Fruit fly (Drosophila melanogaster) whole organism, wandering third instar larva: ENCODE data around the gene CG33296.
"Not testable (repeated sequence)": the region's sequence is repeated elsewhere in the genome, so short reads cannot be mapped to it uniquely, and the experiment has no call there.

Experiments used
- Abd-B ChIP-seq: fragments of >200 bp; optimal IDR thresholded peaks from 2 replicates; lab custom pipeline; 2017; ENCODE audit warnings: missing biosample characterization, missing genetic modification characterization
- CG32264 ChIP-seq: fragments of 200-800 bp; sonication (Bioruptor generic); optimal IDR thresholded peaks from 2 replicates; lab custom pipeline; 2016; ENCODE audit warnings: missing biosample characterization, missing genetic modification characterization
- CG9705 ChIP-seq: fragments of 200-800 bp; sonication (Bioruptor generic); optimal IDR thresholded peaks from 2 replicates; lab custom pipeline; 2018; ENCODE audit warnings: missing biosample characterization, mild to moderate bottlenecking, missing genetic modification characterization
- CrebA ChIP-seq: fragments of 200-800 bp; sonication (Bioruptor generic); optimal IDR thresholded peaks from 2 replicates; lab custom pipeline; 2016; ENCODE audit warnings: missing biosample characterization, mild to moderate bottlenecking, missing genetic modification characterization, borderline replicate concordance
- Dfd ChIP-seq: fragments of >200 bp; optimal IDR thresholded peaks from 2 replicates; lab custom pipeline; 2017; ENCODE audit warnings: missing biosample characterization, missing genetic modification characterization
- Dif ChIP-seq: fragments of 200-275, 200-300 bp; sonication (Bioruptor generic); optimal IDR thresholded peaks from 2 replicates; lab custom pipeline; 2018; ENCODE audit warnings: missing biosample characterization, missing genetic modification characterization; ENCODE audit not compliant: partially characterized antibody
- GATAd ChIP-seq: sonication (Bioruptor generic); optimal IDR thresholded peaks from 2 replicates; lab custom pipeline; 2016; ENCODE audit warnings: missing biosample characterization, missing genetic modification characterization
- HLH106 ChIP-seq: fragments of 200-800 bp; optimal IDR thresholded peaks from 3 replicates; lab custom pipeline; 2019; ENCODE audit warnings: missing biosample characterization, mild to moderate bottlenecking, missing genetic modification characterization, moderate library complexity
- Hnf4 ChIP-seq: fragments of 200-800 bp; sonication (Bioruptor generic); optimal IDR thresholded peaks from 2 replicates; lab custom pipeline; 2016; ENCODE audit warnings: missing biosample characterization, mild to moderate bottlenecking, missing genetic modification characterization
- Hr78 ChIP-seq: fragments of >200 bp; optimal IDR thresholded peaks from 2 replicates; lab custom pipeline; 2017; ENCODE audit warnings: missing biosample characterization, missing genetic modification characterization
- Hr83 ChIP-seq: fragments of 200-300 bp; sonication (Bioruptor generic); optimal IDR thresholded peaks from 2 replicates; lab custom pipeline; 2016; ENCODE audit warnings: missing biosample characterization, mild to moderate bottlenecking, missing genetic modification characterization, moderate library complexity; ENCODE audit not compliant: poor library complexity, severe bottlenecking
- Jra ChIP-seq: sonication (Bioruptor generic); optimal IDR thresholded peaks from 2 replicates; lab custom pipeline; 2016; ENCODE audit warnings: missing biosample characterization, missing genetic modification characterization
- Mio ChIP-seq: sonication (Bioruptor generic); optimal IDR thresholded peaks from 2 replicates; lab custom pipeline; 2016; ENCODE audit warnings: missing biosample characterization, missing genetic modification characterization
- Myc ChIP-seq: fragments of >200 bp; optimal IDR thresholded peaks from 2 replicates; lab custom pipeline; 2017
- N ChIP-seq: fragments of >200 bp; optimal IDR thresholded peaks from 2 replicates; lab custom pipeline; 2018; ENCODE audit warnings: missing biosample characterization, missing external identifiers, missing genetic modification characterization
- OdsH ChIP-seq: fragments of 200-800 bp; sonication (Bioruptor generic); optimal IDR thresholded peaks from 2 replicates; lab custom pipeline; 2016; ENCODE audit warnings: missing biosample characterization, mild to moderate bottlenecking, missing genetic modification characterization
- Rel ChIP-seq, 2 experiments: fragments of 200-800 bp; sonication (Bioruptor generic) in 1 of 2; optimal IDR thresholded peaks; 2 replicates in 1 of 2; 3 replicates in 1 of 2; lab custom pipeline; 2016 to 2019; ENCODE audit warnings: mild to moderate bottlenecking in 2 of 2, missing biosample characterization in 2 of 2, missing genetic modification characterization in 2 of 2, moderate library complexity in 1 of 2
- Sp1 ChIP-seq: fragments of 200-800 bp; sonication (Bioruptor generic); optimal IDR thresholded peaks from 3 replicates; lab custom pipeline; 2019; ENCODE audit warnings: missing biosample characterization, mild to moderate bottlenecking, missing genetic modification characterization, moderate library complexity
- Vsx2 ChIP-seq: fragments of 200-300, 225-300 bp; sonication (Bioruptor generic); optimal IDR thresholded peaks from 2 replicates; lab custom pipeline; 2018; ENCODE audit warnings: missing biosample characterization, missing genetic modification characterization; ENCODE audit not compliant: partially characterized antibody
- br ChIP-seq: fragments of 200-800 bp; sonication (Bioruptor generic); optimal IDR thresholded peaks from 2 replicates; lab custom pipeline; 2016; ENCODE audit warnings: missing biosample characterization, missing genetic modification characterization
- brk ChIP-seq: fragments of 200-800 bp; sonication (Bioruptor generic); optimal IDR thresholded peaks from 2 replicates; lab custom pipeline; 2016; ENCODE audit warnings: missing biosample characterization, mild to moderate bottlenecking, missing genetic modification characterization
- dmrt93B ChIP-seq: fragments of 200-800 bp; sonication (Bioruptor generic); optimal IDR thresholded peaks from 2 replicates; lab custom pipeline; 2018; ENCODE audit warnings: missing biosample characterization, mild to moderate bottlenecking, missing genetic modification characterization
- ey ChIP-seq: fragments of 200-800 bp; sonication (Bioruptor generic); optimal IDR thresholded peaks from 2 replicates; lab custom pipeline; 2016; ENCODE audit warnings: missing biosample characterization, missing genetic modification characterization
- foxo ChIP-seq, 2 experiments: fragments of 200-800 bp; sonication (Bioruptor generic); optimal IDR thresholded peaks; 2 replicates in 1 of 2; 3 replicates in 1 of 2; lab custom pipeline; 2016 to 2017; ENCODE audit warnings: missing biosample characterization in 2 of 2, missing genetic modification characterization in 2 of 2
- fru ChIP-seq: fragments of 200-800 bp; sonication (Bioruptor generic); optimal IDR thresholded peaks from 3 replicates; lab custom pipeline; 2016; ENCODE audit warnings: missing biosample characterization, mild to moderate bottlenecking, missing genetic modification characterization
- h ChIP-seq: fragments of 200-800 bp; sonication (Bioruptor generic); optimal IDR thresholded peaks from 3 replicates; lab custom pipeline; 2016; ENCODE audit warnings: missing biosample characterization, mild to moderate bottlenecking, missing genetic modification characterization
- lola ChIP-seq: fragments of >200 bp; optimal IDR thresholded peaks from 2 replicates; lab custom pipeline; 2017; ENCODE audit warnings: missing biosample characterization, missing genetic modification characterization
- psq ChIP-seq: fragments of 200-800 bp; sonication (Bioruptor generic); optimal IDR thresholded peaks from 3 replicates; lab custom pipeline; 2017; ENCODE audit warnings: missing biosample characterization, mild to moderate bottlenecking, missing genetic modification characterization, moderate library complexity
- rgr ChIP-seq: fragments of 200-800 bp; sonication (Bioruptor generic); optimal IDR thresholded peaks from 3 replicates; lab custom pipeline; 2016; ENCODE audit warnings: missing biosample characterization, mild to moderate bottlenecking, missing genetic modification characterization
- sv ChIP-seq: fragments of 200-800 bp; sonication (Bioruptor generic); optimal IDR thresholded peaks from 3 replicates; lab custom pipeline; 2016; ENCODE audit warnings: missing biosample characterization, missing genetic modification characterization
- tai ChIP-seq: sonication (Bioruptor generic); optimal IDR thresholded peaks from 2 replicates; lab custom pipeline; 2016; ENCODE audit warnings: missing biosample characterization, missing genetic modification characterization
- usp ChIP-seq: fragments of >200 bp; optimal IDR thresholded peaks from 2 replicates; lab custom pipeline; 2017; ENCODE audit warnings: missing biosample characterization, missing genetic modification characterization

CG33296 gene

DNA sequence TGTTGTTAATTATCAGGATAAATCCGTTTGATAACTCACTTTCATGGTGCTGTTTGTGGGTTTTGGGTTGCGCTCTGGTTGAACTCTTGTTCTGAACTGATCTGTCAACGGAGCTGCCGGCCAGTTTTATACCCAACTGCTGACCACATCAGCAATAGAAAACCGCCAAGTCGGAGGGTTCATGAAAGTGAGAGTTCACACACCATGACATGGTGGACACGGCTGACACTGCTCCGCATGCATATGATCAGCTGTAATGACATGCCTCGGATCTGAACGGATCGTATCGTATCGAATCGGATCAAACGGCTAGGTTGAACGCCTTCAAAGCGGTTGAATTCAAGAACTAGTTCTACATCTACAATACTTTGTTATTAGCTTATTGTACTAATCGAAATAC is 25.0 kb upstream of the CG33296 start, which contains the start of gene Acp1:
TSS of gene Acp1 (minus strand) at position 101 of the 400 bp plus-strand sequence.
- TF ChIP-seq Hr78 (GFP tag; lab: Kevin White, UChicago) (no peak), CG9705 (GFP tag; lab: Kevin White, UChicago) (no peak), rgr (GFP tag; lab: Kevin White, UChicago) (no peak), OdsH (no peak), N (GFP tag; lab: Kevin White, UChicago) (no peak), Jra (GFP tag; lab: Kevin White, UChicago) (no peak), Hr83 (no peak), usp (GFP tag; lab: Kevin White, UChicago) (no peak), Hnf4 (no peak), GATAd (GFP tag; lab: Kevin White, UChicago) (no peak), Vsx2 (GFP tag; lab: Kevin White, UChicago) (no peak), Abd-B (GFP tag; lab: Kevin White, UChicago) (no peak), dmrt93B (no peak), h (no peak)

DNA sequence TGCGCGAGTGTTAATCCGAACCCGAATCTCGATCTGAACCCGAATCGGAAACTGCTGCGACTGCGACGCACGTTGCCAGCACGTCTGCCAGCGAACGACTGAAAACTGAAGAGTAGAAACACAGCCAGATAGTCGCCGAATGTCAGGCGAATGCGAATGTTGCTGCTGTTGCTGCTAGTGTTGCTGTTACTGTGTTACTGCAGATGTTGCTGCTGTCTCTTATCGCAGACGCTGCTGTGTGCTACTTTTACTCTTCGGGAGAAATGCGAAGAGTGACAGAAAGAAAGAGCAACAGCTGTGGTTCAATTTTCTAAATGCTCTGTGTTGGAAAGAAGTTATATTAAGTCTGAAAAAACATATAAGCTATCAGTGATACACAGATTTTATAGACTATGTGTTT is 22.3 kb upstream of the CG33296 start, which contains the start of gene CG31904:
TSS of gene CG31904 (minus strand) at position 101 of the 400 bp plus-strand sequence.
- not testable (repeated sequence) for TF ChIP-seq br (GFP tag; lab: Kevin White, UChicago); fru; Dfd (GFP tag; lab: Kevin White, UChicago)

dm6 chr2L:7732570-7732969 is 16.1 kb upstream of the CG33296 start, which contains the start of gene CG13796:
Gene CG13796, minus strand, starts transcription at chr2L:7732670.
- not testable (repeated sequence) for TF ChIP-seq CrebA (GFP tag; lab: Kevin White, UChicago); Myc (lab: Kevin White, UChicago); N (GFP tag; lab: Kevin White, UChicago)

- TF ChIP-seq br (GFP tag; lab: Kevin White, UChicago) (peak; percentile 28), Mio (GFP tag; lab: Kevin White, UChicago) (no peak), tai (GFP tag; lab: Kevin White, UChicago) (no peak), Rel (GFP tag; optimal IDR thresholded peaks at IDR 0.05; lab: Kevin White, UChicago) (no peak), Rel (tag; optimal IDR thresholded peaks at IDR 0.05; lab: Kevin White, UChicago) (peak; percentile 95), ey (peak; percentile 24), rgr (GFP tag; lab: Kevin White, UChicago) (peak; percentile 48), HLH106 (tag; lab: Kevin White, UChicago) (no peak), Abd-B (GFP tag; lab: Kevin White, UChicago) (no peak), fru (peak; percentile 43), h (peak; percentile 28)
Observed at dm6 chr2L:7726268-7726997, 10.0 kb upstream of the CG33296 start, which contains the start of gene CG13795. Gene CG13795, minus strand, starts transcription at chr2L:7726298.

DNA sequence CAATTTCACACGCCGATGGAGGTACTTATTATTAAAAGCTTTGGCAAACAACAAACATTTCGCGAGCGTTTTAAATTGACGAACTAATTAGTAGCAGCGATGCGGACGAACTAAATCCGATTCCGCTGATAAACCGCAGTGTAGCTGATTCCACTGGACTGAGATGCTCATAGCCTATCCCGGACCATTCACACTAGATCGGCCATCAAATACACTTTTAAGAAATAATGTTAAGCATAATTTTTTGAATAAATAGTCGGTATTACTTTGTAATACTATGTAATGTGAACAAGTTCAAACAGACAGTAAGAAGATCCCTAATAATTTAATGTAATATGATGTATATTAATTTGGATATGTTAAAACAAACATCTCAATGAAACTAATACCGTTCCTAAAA is 6.3 kb upstream of the CG33296 start, which contains the start of gene CG13794:
TSS of gene CG13794 (minus strand) at position 101 of the 400 bp plus-strand sequence.
- no peak for TF ChIP-seq Dif (GFP tag; lab: Kevin White, UChicago)
- TF ChIP-seq psq: no peak
- TF ChIP-seq sv (GFP tag; lab: Kevin White, UChicago): no peak
- no peak for TF ChIP-seq dmrt93B
- TF ChIP-seq Hr78 (GFP tag; lab: Kevin White, UChicago): no peak
- no peak for TF ChIP-seq foxo (GFP tag; optimal IDR thresholded peaks at IDR 0.05; lab: Kevin White, UChicago)
- TF ChIP-seq Myc (lab: Kevin White, UChicago): no peak
- TF ChIP-seq brk (GFP tag; lab: Kevin White, UChicago): no peak
- no peak for TF ChIP-seq Sp1 (GFP tag; lab: Kevin White, UChicago)
- TF ChIP-seq Dfd (GFP tag; lab: Kevin White, UChicago): no peak
- no peak for TF ChIP-seq lola
- TF ChIP-seq ey: no peak
- TF ChIP-seq CG32264 (GFP tag; lab: Kevin White, UChicago): no peak
